Worm (Caenorhabditis elegans) whole organism, young adult: ENCODE results near the gene col-130.

ENCODE experiments used
- B0035.1 ChIP-seq: sonication (generic microtip); optimal IDR thresholded peaks from 2 replicates; lab custom pipeline; 2016; ENCODE audit warnings: missing genetic modification characterization, mild to moderate bottlenecking, missing compliant biosample characterization, missing genotype, missing genetic modification reagents
- F49E8.2 ChIP-seq: sonication (generic microtip); optimal IDR thresholded peaks from 3 replicates; lab custom pipeline; 2017; ENCODE audit warnings: missing genetic modification characterization, mild to moderate bottlenecking, missing compliant biosample characterization, antibody characterized with exemption, moderate library complexity; ENCODE audit not compliant: insufficient read depth
- F55B11.4 ChIP-seq: sonication (generic microtip); optimal IDR thresholded peaks from 2 replicates; lab custom pipeline; 2016; ENCODE audit warnings: missing compliant biosample characterization, missing genetic modification characterization, borderline replicate concordance; ENCODE audit not compliant: insufficient read depth
- K12H6.12 ChIP-seq: fragments of 200-800 bp; sonication (Bioruptor generic); optimal IDR thresholded peaks from 2 replicates; lab custom pipeline; 2018; ENCODE audit warnings: mild to moderate bottlenecking, missing genetic modification characterization, missing compliant biosample characterization
- T07F8.4 ChIP-seq: sonication (generic microtip); optimal IDR thresholded peaks from 2 replicates; lab custom pipeline; 2016; ENCODE audit warnings: mild to moderate bottlenecking, missing genetic modification characterization, moderate library complexity, missing compliant biosample characterization
- Y79H2A.3 ChIP-seq: fragments of 200-800 bp; sonication (Bioruptor generic); conservative IDR thresholded peaks from 2 replicates; pipeline ENCODE4 v1.3.6; 2022; ENCODE audit warnings: missing genetic modification reagents, missing genetic modification characterization, missing compliant biosample characterization
- ZK185.1 ChIP-seq: sonication (generic microtip); optimal IDR thresholded peaks from 2 replicates; lab custom pipeline; 2016; ENCODE audit warnings: mild to moderate bottlenecking, missing genetic modification characterization, missing compliant biosample characterization; ENCODE audit not compliant: poor library complexity, severe bottlenecking
- atf-7 ChIP-seq: sonication (generic microtip); optimal IDR thresholded peaks from 2 replicates; lab custom pipeline; 2017; ENCODE audit warnings: mild to moderate bottlenecking, missing genetic modification characterization, missing compliant biosample characterization
- attf-5 ChIP-seq: fragments of 200-800 bp; sonication (Bioruptor generic); optimal IDR thresholded peaks from 2 replicates; lab custom pipeline; 2018; ENCODE audit warnings: mild to moderate bottlenecking, missing genetic modification characterization, missing compliant biosample characterization
- bed-1 ChIP-seq: fragments of 200-800 bp; sonication (Bioruptor generic); IDR thresholded peaks from 2 replicates; pipeline ENCODE4 v1.3.6; 2022; ENCODE audit warnings: missing genetic modification reagents, missing genetic modification characterization, missing compliant biosample characterization
- ceh-27 ChIP-seq: fragments of 200-800 bp; sonication (Bioruptor generic); optimal IDR thresholded peaks from 2 replicates; lab custom pipeline; 2018; ENCODE audit warnings: mild to moderate bottlenecking, missing genetic modification characterization, moderate library complexity, missing compliant biosample characterization
- ceh-91 ChIP-seq: fragments of 200-800 bp; sonication (Bioruptor generic); IDR thresholded peaks from 2 replicates; pipeline ENCODE4 v1.3.6; 2022; ENCODE audit warnings: missing genetic modification reagents, missing genetic modification characterization, missing compliant biosample characterization
- dox-1 ChIP-seq: fragments of 200-800 bp; sonication (Bioruptor generic); IDR thresholded peaks from 2 replicates; pipeline ENCODE4 v1.3.6; 2022; ENCODE audit warnings: missing genetic modification reagents, missing genetic modification characterization, missing compliant biosample characterization
- efl-1 ChIP-seq: fragments of 150-350 bp; optimal IDR thresholded peaks from 2 replicates; lab custom pipeline; 2014; ENCODE audit warnings: missing biosample characterization, missing genetic modification reagents, missing genetic modification characterization
- ekl-4 ChIP-seq: fragments of 200-800 bp; sonication (Bioruptor generic); IDR thresholded peaks from 2 replicates; pipeline ENCODE4 v1.3.6; 2022; ENCODE audit warnings: missing genetic modification reagents, missing genetic modification characterization, missing compliant biosample characterization
- hlh-12 ChIP-seq: sonication (generic microtip); optimal IDR thresholded peaks from 2 replicates; lab custom pipeline; 2016; ENCODE audit warnings: missing genetic modification characterization, missing compliant biosample characterization
- hsf-1 ChIP-seq: fragments of 200-800 bp; sonication (Bioruptor generic); IDR thresholded peaks from 2 replicates; pipeline ENCODE4 v1.3.6; 2022; ENCODE audit warnings: missing genetic modification reagents, missing genetic modification characterization, missing compliant biosample characterization
- lin-26 ChIP-seq: fragments of 200-800 bp; sonication (Bioruptor generic); IDR thresholded peaks from 2 replicates; pipeline ENCODE4 v1.3.6; 2022; ENCODE audit warnings: missing genetic modification reagents, missing genetic modification characterization, missing compliant biosample characterization
- lin-40 ChIP-seq: sonication (generic microtip); optimal IDR thresholded peaks from 2 replicates; lab custom pipeline; 2016; ENCODE audit warnings: missing genetic modification characterization, mild to moderate bottlenecking, missing compliant biosample characterization, missing genotype, missing genetic modification reagents
- lin-54 ChIP-seq: fragments of 200-800 bp; sonication (Bioruptor generic); optimal IDR thresholded peaks from 2 replicates; lab custom pipeline; 2018; ENCODE audit warnings: mild to moderate bottlenecking, missing genetic modification characterization, missing compliant biosample characterization
- lsl-1 ChIP-seq: fragments of 200-800 bp; sonication (Bioruptor generic); optimal IDR thresholded peaks from 2 replicates; lab custom pipeline; 2018; ENCODE audit warnings: mild to moderate bottlenecking, missing genetic modification characterization, moderate library complexity, missing compliant biosample characterization
- lsy-27 ChIP-seq: sonication (generic microtip); optimal IDR thresholded peaks from 2 replicates; lab custom pipeline; 2017; ENCODE audit warnings: missing genetic modification characterization, mild to moderate bottlenecking, missing compliant biosample characterization, antibody characterized with exemption, missing genotype, borderline replicate concordance; ENCODE audit not compliant: insufficient read depth
- madf-10 ChIP-seq: sonication (generic microtip); optimal IDR thresholded peaks from 2 replicates; lab custom pipeline; 2016; ENCODE audit warnings: mild to moderate bottlenecking, missing genetic modification characterization, missing compliant biosample characterization
- nhr-27 ChIP-seq: fragments of 200-800 bp; sonication (Bioruptor generic); optimal IDR thresholded peaks from 2 replicates; lab custom pipeline; 2018; ENCODE audit warnings: mild to moderate bottlenecking, missing genetic modification characterization, moderate library complexity, missing compliant biosample characterization
- nhr-80 ChIP-seq: sonication (generic microtip); optimal IDR thresholded peaks from 2 replicates; lab custom pipeline; 2016; ENCODE audit warnings: missing genetic modification characterization, missing compliant biosample characterization
- pbrm-1 ChIP-seq: fragments of 200-800 bp; sonication (Bioruptor generic); IDR thresholded peaks from 2 replicates; pipeline ENCODE4 v1.3.6; 2022; ENCODE audit warnings: missing genetic modification reagents, missing genetic modification characterization, missing compliant biosample characterization
- rec-8 ChIP-seq, 2 experiments: sonication (generic microtip); optimal IDR thresholded peaks; 2 replicates each; lab custom pipeline; 2016; ENCODE audit warnings: mild to moderate bottlenecking in 2 of 2, missing genetic modification characterization in 2 of 2, missing genetic modification reagents in 2 of 2, missing genotype in 2 of 2, missing biosample characterization in 1 of 2, missing compliant biosample characterization in 1 of 2, moderate library complexity in 1 of 2
- snpc-3.4 ChIP-seq: sonication (generic microtip); optimal IDR thresholded peaks from 2 replicates; lab custom pipeline; 2017; ENCODE audit warnings: missing genetic modification characterization, mild to moderate bottlenecking, missing compliant biosample characterization, antibody characterized with exemption, moderate library complexity, missing genotype, missing genetic modification reagents
- snpc-4 ChIP-seq, 5 experiments: fragments of 150-350 bp in 1 of 5; sonication (generic microtip) in 4 of 5; optimal IDR thresholded peaks; 2 replicates each; lab custom pipeline; 2014 to 2018; ENCODE audit warnings: missing genetic modification characterization in 5 of 5, missing biosample characterization in 3 of 5, antibody characterized with exemption in 2 of 5, mild to moderate bottlenecking in 2 of 5, missing compliant biosample characterization in 2 of 5, missing genotype in 2 of 5, moderate library complexity in 2 of 5, missing genetic modification reagents in 1 of 5
- unc-62 ChIP-seq: fragments of 150-350 bp; optimal IDR thresholded peaks from 2 replicates; lab custom pipeline; 2014; ENCODE audit warnings: missing biosample characterization, missing genetic modification reagents, missing genetic modification characterization
- ztf-25 ChIP-seq: fragments of 200-800 bp; sonication (Bioruptor generic); IDR thresholded peaks from 2 replicates; pipeline ENCODE4 v1.3.6; 2022; ENCODE audit warnings: missing genetic modification reagents, missing genetic modification characterization, missing compliant biosample characterization
- ztf-3 ChIP-seq: fragments of 200-800 bp; sonication (Bioruptor generic); optimal IDR thresholded peaks from 2 replicates; lab custom pipeline; 2018; ENCODE audit warnings: mild to moderate bottlenecking, missing genetic modification characterization, missing compliant biosample characterization

col-130 gene

ce11 chrIV:12404137-12404536 is 24.2 kb downstream of the col-130 start, which contains the start of gene gex-3 (continued):
- TF ChIP-seq ceh-91 (GFP tag; lab: Robert Waterston, UW) (peak; percentile 79), ZK185.1 (tag; lab: Kevin White, UChicago) (peak; percentile 48), lin-26 (GFP tag; lab: Robert Waterston, UW) (0 out of 2 replicates have a peak, but pooled peaks have one; percentile 8), lsy-27 (tag; lab: Kevin White, UChicago) (peak; percentile 18), attf-5 (GFP tag; lab: Kevin White, UChicago) (peak; percentile 73), ztf-25 (GFP tag; lab: Robert Waterston, UW) (0 out of 2 replicates have a peak, but pooled peaks have one; percentile 11), bed-1 (GFP tag; lab: Robert Waterston, UW) (no peak), F49E8.2 (tag; lab: Kevin White, UChicago) (peak; percentile 31), efl-1 (peak; percentile 95), snpc-4 (GFP tag; optimal IDR thresholded peaks at IDR 0.05; lab: Kevin White, UChicago) (peak; percentile 34), snpc-4 (tag; optimal IDR thresholded peaks at IDR 0.05; lab: Kevin White, UChicago) (peak in 3 of 4 experiments; percentile 62 to 73 (median 64)), T07F8.4 (tag; lab: Kevin White, UChicago) (no peak), pbrm-1 (GFP tag; lab: Robert Waterston, UW) (peak; percentile 73; the same call in 1 of the 2 replicates), hsf-1 (peak; percentile 56; the same call in 1 of the 2 replicates), F55B11.4 (tag; lab: Kevin White, UChicago) (no peak), K12H6.12 (tag; lab: Kevin White, UChicago) (peak; percentile 28), unc-62 (no peak), ekl-4 (peak; percentile 71; the same call in 1 of the 2 replicates)

- no peak for TF ChIP-seq unc-62
- no peak for TF ChIP-seq lsl-1 (GFP tag; lab: Kevin White, UChicago)
- no peak for TF ChIP-seq madf-10 (tag; lab: Kevin White, UChicago)
- no peak for TF ChIP-seq ekl-4
- no peak for TF ChIP-seq ztf-3
- TF ChIP-seq ceh-27, result no peak
- TF ChIP-seq lin-54 (GFP tag; lab: Kevin White, UChicago), result no peak
- no peak for TF ChIP-seq hlh-12 (tag; lab: Kevin White, UChicago)
Measured at ce11 chrIV:12403440-12403839, 24.9 kb downstream of the col-130 start.

ce11 chrIV:12399983-12400382 is 28.3 kb downstream of the col-130 start:
- TF ChIP-seq dox-1 (GFP tag; lab: Robert Waterston, UW) (peak; percentile 47; the same call in 1 of the 2 replicates), unc-62 (peak; percentile 69), lsl-1 (GFP tag; lab: Kevin White, UChicago) (no peak), snpc-3.4 (tag; lab: Kevin White, UChicago) (no peak), lin-40 (peak; percentile 19), nhr-80 (peak; percentile 93), atf-7 (tag; lab: Kevin White, UChicago) (peak; percentile 19), lin-54 (GFP tag; lab: Kevin White, UChicago) (peak; percentile 10)

- TF ChIP-seq rec-8 (tag; optimal IDR thresholded peaks at IDR 0.05; lab: Kevin White, UChicago) (no peak), nhr-27 (no peak), Y79H2A.3 (no peak), B0035.1 (no peak)
Measured at ce11 chrIV:12398437-12398836, 29.9 kb downstream of the col-130 start, which contains the start of gene acs-20. Gene acs-20 (minus strand): TSS chrIV:12398706.
